Worm (Caenorhabditis elegans) whole organism, early embryonic: ENCODE data around the gene C13F10.6.

Source experiments
- B0310.2 ChIP-seq: sonication (generic microtip); optimal IDR thresholded peaks from 2 replicates; lab custom pipeline; 2016; ENCODE audit warnings: mild to moderate bottlenecking, missing genetic modification characterization, missing compliant biosample characterization
- F13C5.2 ChIP-seq: sonication (generic microtip); optimal IDR thresholded peaks from 2 replicates; lab custom pipeline; 2017; ENCODE audit warnings: mild to moderate bottlenecking, missing genetic modification characterization, inconsistent platforms, missing compliant biosample characterization
- aly-1 ChIP-seq: sonication (generic microtip); optimal IDR thresholded peaks from 2 replicates; lab custom pipeline; 2016; ENCODE audit warnings: missing genetic modification characterization, missing compliant biosample characterization
- ama-1 ChIP-seq: fragments of 150-350 bp; optimal IDR thresholded peaks from 2 replicates; lab custom pipeline; 2014
- ceh-13 ChIP-seq: fragments of 200-800 bp; sonication (Bioruptor generic); optimal IDR thresholded peaks from 2 replicates; lab custom pipeline; 2018; ENCODE audit warnings: mild to moderate bottlenecking, missing genetic modification characterization, missing compliant biosample characterization
- ceh-36 ChIP-seq: sonication (generic microtip); optimal IDR thresholded peaks from 2 replicates; lab custom pipeline; 2016; ENCODE audit warnings: missing genetic modification characterization, inconsistent platforms, missing compliant biosample characterization
- ets-7 ChIP-seq: sonication (generic microtip); optimal IDR thresholded peaks from 2 replicates; lab custom pipeline; 2016; ENCODE audit warnings: missing genotype, missing genetic modification characterization, missing compliant biosample characterization
- flt-1 ChIP-seq: fragments of 200-800 bp; sonication (Bioruptor generic); IDR thresholded peaks from 2 replicates; pipeline ENCODE4 v1.3.6; 2022; ENCODE audit warnings: missing genetic modification characterization, missing compliant biosample characterization
- hmbx-1 ChIP-seq: sonication (generic microtip); optimal IDR thresholded peaks from 2 replicates; lab custom pipeline; 2016; ENCODE audit warnings: mild to moderate bottlenecking, missing genetic modification characterization, missing compliant biosample characterization
- hmg-4 ChIP-seq: fragments of 200-800 bp; sonication (Bioruptor generic); optimal IDR thresholded peaks from 2 replicates; lab custom pipeline; 2018; ENCODE audit warnings: mild to moderate bottlenecking, missing genetic modification characterization, missing compliant biosample characterization
- hnd-1 ChIP-seq: sonication (generic microtip); optimal IDR thresholded peaks from 2 replicates; lab custom pipeline; 2016; ENCODE audit warnings: missing genetic modification characterization, missing compliant biosample characterization
- pes-1 ChIP-seq: fragments of 200-800 bp; sonication (Bioruptor generic); IDR thresholded peaks from 2 replicates; pipeline ENCODE4 v1.3.6; 2022; ENCODE audit warnings: missing genetic modification reagents, missing genetic modification characterization, missing compliant biosample characterization
- scrt-1 ChIP-seq: fragments of 200-800 bp; sonication (Bioruptor generic); IDR thresholded peaks from 2 replicates; pipeline ENCODE4 v1.3.6; 2022; ENCODE audit warnings: missing genetic modification characterization, missing compliant biosample characterization
- sea-1 ChIP-seq: fragments of 200-800 bp; sonication (Bioruptor generic); conservative IDR thresholded peaks from 2 replicates; pipeline ENCODE4 v1.3.6; 2022; ENCODE audit warnings: missing genetic modification characterization, missing compliant biosample characterization
- tbx-11 ChIP-seq: fragments of 200-800 bp; sonication (Bioruptor generic); IDR thresholded peaks from 2 replicates; pipeline ENCODE4 v1.3.6; 2022; ENCODE audit warnings: missing genetic modification characterization, missing compliant biosample characterization
- tbx-37 ChIP-seq: fragments of 200-800 bp; sonication (Bioruptor generic); conservative IDR thresholded peaks from 2 replicates; pipeline ENCODE4 v1.3.6; 2022; ENCODE audit warnings: missing genetic modification reagents, missing genetic modification characterization, missing compliant biosample characterization
- tra-4 ChIP-seq: sonication (generic microtip); optimal IDR thresholded peaks from 2 replicates; lab custom pipeline; 2017; ENCODE audit warnings: missing genetic modification characterization, missing compliant biosample characterization

Gene C13F10.6

ce11 chrV:7220973-7221519 lies at the start of gene C13F10.6, which contains the start of the genes C13F10.8 and kxd-1:
TSS of gene C13F10.6 (minus strand) at chrV:7221039.
TSS of gene C13F10.8 (minus strand) at chrV:7221023.
TSS of gene kxd-1 (plus strand) at chrV:7221469.
- TF ChIP-seq F13C5.2 (tag; lab: Kevin White, UChicago) (no peak), B0310.2 (no peak), hmg-4 (GFP tag; lab: Kevin White, UChicago) (peak; percentile 4)

ce11 chrV:7269399-7269798 lies 48.6 kb upstream of the C13F10.6 start, which contains the start of gene C13A2.6:
TSS of gene C13A2.6 (plus strand) at chrV:7269699.
- TF ChIP-seq ets-7 (tag; lab: Kevin White, UChicago) (no peak), aly-1 (no peak), tbx-37 (GFP tag; lab: Robert Waterston, UW) (no peak), sea-1 (GFP tag; lab: Robert Waterston, UW) (no peak), pes-1 (no peak), hmbx-1 (tag; lab: Kevin White, UChicago) (no peak), hmg-4 (GFP tag; lab: Kevin White, UChicago) (no peak), B0310.2 (no peak), hnd-1 (tag; lab: Kevin White, UChicago) (no peak), ama-1 (no peak), scrt-1 (GFP tag; lab: Robert Waterston, UW) (no peak), flt-1 (GFP tag; lab: Robert Waterston, UW) (no peak), tra-4 (tag; lab: Kevin White, UChicago) (no peak), F13C5.2 (tag; lab: Kevin White, UChicago) (no peak), tbx-11 (GFP tag; lab: Robert Waterston, UW) (no peak), ceh-36 (tag; lab: Kevin White, UChicago) (no peak), ceh-13 (GFP tag; lab: Kevin White, UChicago) (no peak)

- TF ChIP-seq tbx-37 (GFP tag; lab: Robert Waterston, UW) (no peak), ets-7 (tag; lab: Kevin White, UChicago) (no peak), sea-1 (GFP tag; lab: Robert Waterston, UW) (no peak), ceh-36 (tag; lab: Kevin White, UChicago) (no peak)
Measured at ce11 chrV:7266021-7266420, 45.2 kb upstream of the C13F10.6 start, which contains the start of gene C13A2.7. TSS of gene C13A2.7 (plus strand) at chrV:7266321.

- no peak for TF ChIP-seq scrt-1 (GFP tag; lab: Robert Waterston, UW)
- TF ChIP-seq F13C5.2 (tag; lab: Kevin White, UChicago), result no peak
- no peak for TF ChIP-seq ceh-36 (tag; lab: Kevin White, UChicago)
- TF ChIP-seq B0310.2, result no peak
- TF ChIP-seq hnd-1 (tag; lab: Kevin White, UChicago), result no peak
- TF ChIP-seq aly-1, result no peak
- no peak for TF ChIP-seq pes-1
- TF ChIP-seq hmbx-1 (tag; lab: Kevin White, UChicago), result no peak
- TF ChIP-seq ceh-13 (GFP tag; lab: Kevin White, UChicago), result no peak
- TF ChIP-seq ama-1, result no peak
- no peak for TF ChIP-seq sea-1 (GFP tag; lab: Robert Waterston, UW)
- no peak for TF ChIP-seq flt-1 (GFP tag; lab: Robert Waterston, UW)
- TF ChIP-seq tbx-11 (GFP tag; lab: Robert Waterston, UW), result no peak
- TF ChIP-seq tbx-37 (GFP tag; lab: Robert Waterston, UW), result no peak
- TF ChIP-seq hmg-4 (GFP tag; lab: Kevin White, UChicago), result no peak
- no peak for TF ChIP-seq ets-7 (tag; lab: Kevin White, UChicago)
- no peak for TF ChIP-seq tra-4 (tag; lab: Kevin White, UChicago)
Measured at ce11 chrV:7264042-7264441, 43.2 kb upstream of the C13F10.6 start, which contains the start of gene C13A2.9. TSS of gene C13A2.9 (minus strand) at chrV:7264142.

- TF ChIP-seq sea-1 (GFP tag; lab: Robert Waterston, UW), result no peak
- TF ChIP-seq hmbx-1 (tag; lab: Kevin White, UChicago), result no peak
- TF ChIP-seq pes-1, result no peak
- TF ChIP-seq flt-1 (GFP tag; lab: Robert Waterston, UW), result no peak
- no peak for TF ChIP-seq ets-7 (tag; lab: Kevin White, UChicago)
- no peak for TF ChIP-seq ceh-36 (tag; lab: Kevin White, UChicago)
- TF ChIP-seq tbx-37 (GFP tag; lab: Robert Waterston, UW), result no peak
- TF ChIP-seq hnd-1 (tag; lab: Kevin White, UChicago), result no peak
- TF ChIP-seq F13C5.2 (tag; lab: Kevin White, UChicago), result no peak
- no peak for TF ChIP-seq ceh-13 (GFP tag; lab: Kevin White, UChicago)
- TF ChIP-seq B0310.2, result no peak
- no peak for TF ChIP-seq tbx-11 (GFP tag; lab: Robert Waterston, UW)
- TF ChIP-seq scrt-1 (GFP tag; lab: Robert Waterston, UW), result no peak
- TF ChIP-seq aly-1, result no peak
- TF ChIP-seq ama-1, result no peak
- TF ChIP-seq hmg-4 (GFP tag; lab: Kevin White, UChicago), result no peak
Measured at ce11 chrV:7258965-7259364, 38.1 kb upstream of the C13F10.6 start, which contains the start of gene C13A2.12. TSS of gene C13A2.12 (plus strand) at chrV:7259265.

- TF ChIP-seq flt-1 (GFP tag; lab: Robert Waterston, UW), result no peak
- TF ChIP-seq tbx-11 (GFP tag; lab: Robert Waterston, UW), result no peak
- TF ChIP-seq scrt-1 (GFP tag; lab: Robert Waterston, UW), result no peak
- TF ChIP-seq F13C5.2 (tag; lab: Kevin White, UChicago), result no peak
Measured at ce11 chrV:7255095-7255494, 34.3 kb upstream of the C13F10.6 start, which contains the start of gene C05C8.8. TSS of gene C05C8.8 (minus strand) at chrV:7255195.

ce11 chrV:7248227-7248953 lies 27.6 kb upstream of the C13F10.6 start:
- TF ChIP-seq ceh-13 (GFP tag; lab: Kevin White, UChicago) (no peak), tra-4 (tag; lab: Kevin White, UChicago) (no peak), aly-1 (no peak), tbx-37 (GFP tag; lab: Robert Waterston, UW) (no peak), hnd-1 (tag; lab: Kevin White, UChicago) (no peak), F13C5.2 (tag; lab: Kevin White, UChicago) (no peak), hmg-4 (GFP tag; lab: Kevin White, UChicago) (no peak), ceh-36 (tag; lab: Kevin White, UChicago) (no peak), scrt-1 (GFP tag; lab: Robert Waterston, UW) (no peak), pes-1 (no peak), ama-1 (no peak), tbx-11 (GFP tag; lab: Robert Waterston, UW) (no peak), sea-1 (GFP tag; lab: Robert Waterston, UW) (no peak), hmbx-1 (tag; lab: Kevin White, UChicago) (no peak), ets-7 (tag; lab: Kevin White, UChicago) (no peak)
